Fruit fly (Drosophila melanogaster) whole organism, wandering third instar larva: Measurements from ENCODE around the gene Alp10.

Experiments
- Abd-B ChIP-seq: fragments of >200 bp; optimal IDR thresholded peaks from 2 replicates; lab custom pipeline; 2017; ENCODE audit warnings: missing biosample characterization, missing genetic modification characterization
- CG32264 ChIP-seq: fragments of 200-800 bp; sonication (Bioruptor generic); optimal IDR thresholded peaks from 2 replicates; lab custom pipeline; 2016; ENCODE audit warnings: missing biosample characterization, missing genetic modification characterization
- CG9705 ChIP-seq: fragments of 200-800 bp; sonication (Bioruptor generic); optimal IDR thresholded peaks from 2 replicates; lab custom pipeline; 2018; ENCODE audit warnings: missing biosample characterization, mild to moderate bottlenecking, missing genetic modification characterization
- CrebA ChIP-seq: fragments of 200-800 bp; sonication (Bioruptor generic); optimal IDR thresholded peaks from 2 replicates; lab custom pipeline; 2016; ENCODE audit warnings: missing biosample characterization, mild to moderate bottlenecking, missing genetic modification characterization, borderline replicate concordance
- Dfd ChIP-seq: fragments of >200 bp; optimal IDR thresholded peaks from 2 replicates; lab custom pipeline; 2017; ENCODE audit warnings: missing biosample characterization, missing genetic modification characterization
- Dif ChIP-seq: fragments of 200-275, 200-300 bp; sonication (Bioruptor generic); optimal IDR thresholded peaks from 2 replicates; lab custom pipeline; 2018; ENCODE audit warnings: missing biosample characterization, missing genetic modification characterization; ENCODE audit not compliant: partially characterized antibody
- GATAd ChIP-seq: sonication (Bioruptor generic); optimal IDR thresholded peaks from 2 replicates; lab custom pipeline; 2016; ENCODE audit warnings: missing biosample characterization, missing genetic modification characterization
- HLH106 ChIP-seq: fragments of 200-800 bp; optimal IDR thresholded peaks from 3 replicates; lab custom pipeline; 2019; ENCODE audit warnings: missing biosample characterization, mild to moderate bottlenecking, missing genetic modification characterization, moderate library complexity
- Hnf4 ChIP-seq: fragments of 200-800 bp; sonication (Bioruptor generic); optimal IDR thresholded peaks from 2 replicates; lab custom pipeline; 2016; ENCODE audit warnings: missing biosample characterization, mild to moderate bottlenecking, missing genetic modification characterization
- Hr78 ChIP-seq: fragments of >200 bp; optimal IDR thresholded peaks from 2 replicates; lab custom pipeline; 2017; ENCODE audit warnings: missing biosample characterization, missing genetic modification characterization
- Hr83 ChIP-seq: fragments of 200-300 bp; sonication (Bioruptor generic); optimal IDR thresholded peaks from 2 replicates; lab custom pipeline; 2016; ENCODE audit warnings: missing biosample characterization, mild to moderate bottlenecking, missing genetic modification characterization, moderate library complexity; ENCODE audit not compliant: poor library complexity, severe bottlenecking
- Jra ChIP-seq: sonication (Bioruptor generic); optimal IDR thresholded peaks from 2 replicates; lab custom pipeline; 2016; ENCODE audit warnings: missing biosample characterization, missing genetic modification characterization
- Mio ChIP-seq: sonication (Bioruptor generic); optimal IDR thresholded peaks from 2 replicates; lab custom pipeline; 2016; ENCODE audit warnings: missing biosample characterization, missing genetic modification characterization
- OdsH ChIP-seq: fragments of 200-800 bp; sonication (Bioruptor generic); optimal IDR thresholded peaks from 2 replicates; lab custom pipeline; 2016; ENCODE audit warnings: missing biosample characterization, mild to moderate bottlenecking, missing genetic modification characterization
- Rel ChIP-seq, 2 experiments: fragments of 200-800 bp; sonication (Bioruptor generic) in 1 of 2; optimal IDR thresholded peaks; 2 replicates in 1 of 2; 3 replicates in 1 of 2; lab custom pipeline; 2016 to 2019; ENCODE audit warnings: mild to moderate bottlenecking in 2 of 2, missing biosample characterization in 2 of 2, missing genetic modification characterization in 2 of 2, moderate library complexity in 1 of 2
- Sp1 ChIP-seq: fragments of 200-800 bp; sonication (Bioruptor generic); optimal IDR thresholded peaks from 3 replicates; lab custom pipeline; 2019; ENCODE audit warnings: missing biosample characterization, mild to moderate bottlenecking, missing genetic modification characterization, moderate library complexity
- Vsx2 ChIP-seq: fragments of 200-300, 225-300 bp; sonication (Bioruptor generic); optimal IDR thresholded peaks from 2 replicates; lab custom pipeline; 2018; ENCODE audit warnings: missing biosample characterization, missing genetic modification characterization; ENCODE audit not compliant: partially characterized antibody
- br ChIP-seq: fragments of 200-800 bp; sonication (Bioruptor generic); optimal IDR thresholded peaks from 2 replicates; lab custom pipeline; 2016; ENCODE audit warnings: missing biosample characterization, missing genetic modification characterization
- brk ChIP-seq: fragments of 200-800 bp; sonication (Bioruptor generic); optimal IDR thresholded peaks from 2 replicates; lab custom pipeline; 2016; ENCODE audit warnings: missing biosample characterization, mild to moderate bottlenecking, missing genetic modification characterization
- dl ChIP-seq, 2 experiments: fragments of 175-275, 200-275 bp in 1 of 2; fragments of 200-275 bp in 1 of 2; sonication (Bioruptor generic); optimal IDR thresholded peaks; lab custom pipeline; 2018; ENCODE audit warnings: mild to moderate bottlenecking in 2 of 2, missing biosample characterization in 2 of 2, missing genetic modification characterization in 2 of 2, moderate library complexity in 2 of 2; ENCODE audit not compliant: partially characterized antibody in 2 of 2, insufficient read depth in 1 of 2
- dmrt93B ChIP-seq: fragments of 200-800 bp; sonication (Bioruptor generic); optimal IDR thresholded peaks from 2 replicates; lab custom pipeline; 2018; ENCODE audit warnings: missing biosample characterization, mild to moderate bottlenecking, missing genetic modification characterization
- dsf ChIP-seq: sonication (Bioruptor generic); optimal IDR thresholded peaks from 2 replicates; lab custom pipeline; 2016; ENCODE audit warnings: missing biosample characterization, missing genetic modification characterization, borderline replicate concordance
- ey ChIP-seq: fragments of 200-800 bp; sonication (Bioruptor generic); optimal IDR thresholded peaks from 2 replicates; lab custom pipeline; 2016; ENCODE audit warnings: missing biosample characterization, missing genetic modification characterization
- foxo ChIP-seq, 2 experiments: fragments of 200-800 bp; sonication (Bioruptor generic); optimal IDR thresholded peaks; 2 replicates in 1 of 2; 3 replicates in 1 of 2; lab custom pipeline; 2016 to 2017; ENCODE audit warnings: missing biosample characterization in 2 of 2, missing genetic modification characterization in 2 of 2
- fru ChIP-seq: fragments of 200-800 bp; sonication (Bioruptor generic); optimal IDR thresholded peaks from 3 replicates; lab custom pipeline; 2016; ENCODE audit warnings: missing biosample characterization, mild to moderate bottlenecking, missing genetic modification characterization
- jim ChIP-seq: fragments of 175-275, 200-325 bp; sonication (Bioruptor generic); optimal IDR thresholded peaks from 2 replicates; lab custom pipeline; 2016; ENCODE audit warnings: missing biosample characterization, mild to moderate bottlenecking, missing genetic modification characterization
- lola ChIP-seq: fragments of >200 bp; optimal IDR thresholded peaks from 2 replicates; lab custom pipeline; 2017; ENCODE audit warnings: missing biosample characterization, missing genetic modification characterization
- pan ChIP-seq: fragments of >200 bp; optimal IDR thresholded peaks from 2 replicates; lab custom pipeline; 2017
- psq ChIP-seq: fragments of 200-800 bp; sonication (Bioruptor generic); optimal IDR thresholded peaks from 3 replicates; lab custom pipeline; 2017; ENCODE audit warnings: missing biosample characterization, mild to moderate bottlenecking, missing genetic modification characterization, moderate library complexity
- rgr ChIP-seq: fragments of 200-800 bp; sonication (Bioruptor generic); optimal IDR thresholded peaks from 3 replicates; lab custom pipeline; 2016; ENCODE audit warnings: missing biosample characterization, mild to moderate bottlenecking, missing genetic modification characterization
- sage ChIP-seq: fragments of 200-800 bp; sonication (Bioruptor generic); optimal IDR thresholded peaks from 2 replicates; lab custom pipeline; 2016; ENCODE audit warnings: missing biosample characterization, mild to moderate bottlenecking, missing genetic modification characterization
- sv ChIP-seq: fragments of 200-800 bp; sonication (Bioruptor generic); optimal IDR thresholded peaks from 3 replicates; lab custom pipeline; 2016; ENCODE audit warnings: missing biosample characterization, missing genetic modification characterization
- tai ChIP-seq: sonication (Bioruptor generic); optimal IDR thresholded peaks from 2 replicates; lab custom pipeline; 2016; ENCODE audit warnings: missing biosample characterization, missing genetic modification characterization
- woc ChIP-seq: sonication (Bioruptor generic); optimal IDR thresholded peaks from 2 replicates; lab custom pipeline; 2016; ENCODE audit warnings: missing biosample characterization, mild to moderate bottlenecking, missing genetic modification characterization

Alp10 gene

DNA sequence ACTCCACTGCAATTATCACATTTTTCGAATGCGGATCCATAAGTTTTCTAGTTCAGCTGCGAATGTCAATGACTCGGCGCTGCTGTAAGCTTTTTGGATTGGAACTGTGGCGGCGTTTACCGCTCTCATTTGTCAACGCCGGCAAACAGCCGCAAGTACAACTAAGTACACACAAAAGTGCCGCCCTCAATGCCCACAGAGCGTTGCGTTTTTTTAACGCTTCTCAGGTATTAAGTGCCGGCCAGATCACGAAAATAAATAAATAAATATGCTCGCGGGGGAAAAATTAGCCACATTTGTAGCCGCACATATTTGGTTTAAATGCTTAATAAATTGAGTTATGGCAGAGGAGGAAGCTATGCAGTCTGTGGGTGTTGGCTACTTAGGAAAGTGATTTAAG lies 13.5 kb downstream of the Alp10 start:
- TF ChIP-seq ey (GFP tag; lab: Kevin White, UChicago) (no peak), woc (GFP tag; lab: Kevin White, UChicago) (no peak), GATAd (GFP tag; lab: Kevin White, UChicago) (no peak), rgr (GFP tag; lab: Kevin White, UChicago) (no peak), Vsx2 (no peak)

DNA sequence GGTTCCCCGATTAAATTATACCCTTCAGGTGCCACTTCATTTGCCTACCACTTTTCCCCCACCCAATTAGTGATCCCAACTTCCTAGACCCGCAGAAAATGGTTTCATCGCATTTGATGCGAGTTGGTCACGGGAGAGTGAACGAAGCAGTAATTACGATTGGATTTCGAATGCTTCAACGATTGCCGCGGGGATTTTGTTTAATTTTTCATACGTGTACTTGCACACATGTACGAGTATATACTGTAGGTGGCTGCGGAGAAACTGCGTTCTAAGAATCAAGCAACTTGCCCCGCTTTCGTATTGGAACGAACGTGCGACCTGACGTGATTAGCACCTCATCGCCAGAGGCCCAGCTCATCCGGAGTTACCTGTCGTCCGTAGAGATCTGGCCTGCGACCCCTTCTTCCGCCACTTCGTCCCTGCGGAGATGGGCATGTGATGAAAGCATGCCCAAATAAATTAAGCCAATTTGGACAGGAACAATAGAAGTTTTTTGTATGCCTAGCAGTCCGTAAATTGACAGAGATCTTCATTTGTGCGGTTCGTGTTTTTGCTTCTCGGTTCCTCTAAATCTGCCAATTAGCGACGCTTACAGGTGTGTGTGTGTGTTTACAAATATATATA lies 14.5 kb downstream of the Alp10 start:
- no peak for TF ChIP-seq Abd-B (GFP tag; lab: Kevin White, UChicago)
- TF ChIP-seq Hr83 (GFP tag; lab: Kevin White, UChicago): no peak
- TF ChIP-seq Rel (GFP tag; optimal IDR thresholded peaks at IDR 0.05; lab: Kevin White, UChicago): no peak
- peak; percentile 82 for TF ChIP-seq Rel (tag; optimal IDR thresholded peaks at IDR 0.05; lab: Kevin White, UChicago)
- no peak for TF ChIP-seq Jra

DNA sequence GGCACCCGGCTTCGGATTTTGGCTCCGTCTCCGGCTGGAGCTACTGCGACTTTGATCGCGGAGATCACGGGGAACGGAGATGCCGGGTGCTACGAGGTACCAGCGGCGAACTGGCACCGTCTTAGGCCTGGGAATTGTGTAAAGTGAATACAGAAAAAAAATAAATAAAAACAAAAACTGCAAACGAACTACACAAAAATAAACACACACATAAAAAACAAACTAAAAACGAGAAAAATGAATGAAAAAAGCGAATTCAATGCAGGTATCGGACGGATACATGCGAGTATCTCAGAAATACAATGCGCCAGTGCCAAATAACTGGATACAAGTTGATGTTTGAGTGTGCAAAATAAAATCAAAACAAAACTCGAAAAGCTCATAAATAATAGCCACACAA lies 15.3 kb downstream of the Alp10 start:
- TF ChIP-seq Abd-B (GFP tag; lab: Kevin White, UChicago) (no peak), foxo (GFP tag; optimal IDR thresholded peaks at IDR 0.05; lab: Kevin White, UChicago) (no peak), lola (no peak), CG32264 (GFP tag; lab: Kevin White, UChicago) (no peak), sage (GFP tag; lab: Kevin White, UChicago) (no peak), fru (GFP tag; lab: Kevin White, UChicago) (peak; percentile 5), Sp1 (peak; percentile 20), ey (GFP tag; lab: Kevin White, UChicago) (no peak), Jra (no peak), jim (GFP tag; lab: Kevin White, UChicago) (no peak), Rel (GFP tag; optimal IDR thresholded peaks at IDR 0.05; lab: Kevin White, UChicago) (no peak), Rel (tag; optimal IDR thresholded peaks at IDR 0.05; lab: Kevin White, UChicago) (no peak)

DNA sequence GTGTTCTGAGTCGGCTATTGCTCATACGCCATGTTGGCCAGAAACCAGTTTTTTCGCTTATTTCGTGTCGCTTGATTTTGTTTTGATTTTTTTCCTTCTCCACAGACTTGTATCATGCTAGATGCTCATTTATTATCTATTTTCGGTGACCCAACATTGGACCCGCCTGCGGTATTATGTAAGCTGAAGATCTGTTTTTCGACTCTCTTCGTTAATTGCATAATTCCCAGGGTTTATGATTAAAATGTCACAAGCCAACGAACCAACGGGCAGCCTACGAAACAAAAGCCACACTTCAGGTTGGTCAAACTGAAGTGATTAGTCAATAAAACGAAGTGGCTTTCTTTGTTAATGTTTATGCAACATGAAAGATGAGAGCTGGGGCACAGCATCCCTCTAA lies 16.5 kb downstream of the Alp10 start:
- TF ChIP-seq CG32264 (GFP tag; lab: Kevin White, UChicago) (no peak), OdsH (no peak), Mio (GFP tag; lab: Kevin White, UChicago) (no peak), CrebA (GFP tag; lab: Kevin White, UChicago) (no peak), Hr78 (GFP tag; lab: Kevin White, UChicago) (no peak), sage (GFP tag; lab: Kevin White, UChicago) (no peak), br (no peak), foxo (GFP tag; optimal IDR thresholded peaks at IDR 0.05; lab: Kevin White, UChicago) (no peak)

DNA sequence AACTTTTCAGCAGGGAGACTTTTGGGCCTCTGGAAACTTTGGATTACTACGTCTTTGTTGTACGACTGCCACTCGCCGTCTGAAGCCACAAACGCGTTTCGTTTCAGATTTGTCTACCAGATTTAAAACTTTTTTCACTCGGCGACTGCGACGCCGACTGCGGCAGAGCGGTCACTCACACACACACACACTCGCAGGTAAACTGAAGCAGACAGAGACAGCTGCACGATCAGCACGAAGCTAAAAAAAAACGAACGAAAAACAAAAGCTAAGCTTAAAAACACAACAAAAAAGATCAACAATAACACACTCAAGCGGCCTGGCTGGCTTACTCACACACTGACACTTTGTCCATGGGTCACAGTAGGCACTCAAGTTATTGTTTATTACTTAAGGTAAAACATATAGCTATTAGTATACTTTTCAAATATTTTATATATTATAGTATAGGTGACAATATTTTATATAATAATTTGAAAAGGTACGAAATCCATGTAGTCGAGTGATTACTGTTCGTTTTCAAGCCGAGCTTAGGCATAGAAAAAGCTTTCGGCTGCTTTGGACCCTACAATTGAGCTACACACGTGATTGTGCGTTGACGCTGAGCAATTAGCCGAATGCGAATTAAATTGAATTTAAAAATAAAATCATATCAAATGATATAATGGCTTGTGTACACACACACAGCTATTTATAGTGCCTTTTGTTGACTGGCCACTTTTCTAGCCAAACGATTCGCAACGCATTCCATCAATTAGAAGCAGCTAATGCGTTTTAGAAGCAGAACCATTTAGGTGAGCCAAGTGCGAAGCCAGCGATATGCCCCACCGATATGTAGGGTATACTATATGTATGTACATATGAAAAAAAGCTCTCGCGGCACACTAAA lies 17.6 kb downstream of the Alp10 start, which contains the start of gene Msr-110:
Gene Msr-110, minus strand, starts transcription at position 99 of the 889 bp plus-strand sequence.
- TF ChIP-seq Dif (GFP tag; lab: Kevin White, UChicago): peak; percentile 12
- TF ChIP-seq CrebA (GFP tag; lab: Kevin White, UChicago): peak; percentile 96
- TF ChIP-seq OdsH: peak; percentile 92
- peak in 1 of 2 experiments; percentile 29 for TF ChIP-seq dl (GFP tag; optimal IDR thresholded peaks at IDR 0.05; lab: Kevin White, UChicago; ENCODE audit: insufficient read depth in 1 of 2, partially characterized antibody in 2 of 2)
- no peak for TF ChIP-seq lola
- peak; percentile 85 for TF ChIP-seq CG9705
- peak; percentile 93 for TF ChIP-seq Hr83 (GFP tag; lab: Kevin White, UChicago)
- peak; percentile 80 for TF ChIP-seq woc (GFP tag; lab: Kevin White, UChicago)
- peak; percentile 89 to 94 for TF ChIP-seq foxo (GFP tag; optimal IDR thresholded peaks at IDR 0.05; lab: Kevin White, UChicago)
- no peak for TF ChIP-seq tai (GFP tag; lab: Kevin White, UChicago)
- TF ChIP-seq ey (GFP tag; lab: Kevin White, UChicago): peak; percentile 83
- TF ChIP-seq HLH106 (tag; lab: Kevin White, UChicago): peak; percentile 95
- peak; percentile 70 for TF ChIP-seq sage (GFP tag; lab: Kevin White, UChicago)
- TF ChIP-seq dsf (GFP tag; lab: Kevin White, UChicago): peak; percentile 3
- peak; percentile 68 for TF ChIP-seq CG32264 (GFP tag; lab: Kevin White, UChicago)
- TF ChIP-seq GATAd (GFP tag; lab: Kevin White, UChicago): no peak
- TF ChIP-seq dmrt93B (GFP tag; lab: Kevin White, UChicago): peak; percentile 80
- peak; percentile 97 for TF ChIP-seq jim (GFP tag; lab: Kevin White, UChicago)
- peak; percentile 92 for TF ChIP-seq psq
- TF ChIP-seq Rel (GFP tag; optimal IDR thresholded peaks at IDR 0.05; lab: Kevin White, UChicago): peak; percentile 96
- peak; percentile 79 for TF ChIP-seq Rel (tag; optimal IDR thresholded peaks at IDR 0.05; lab: Kevin White, UChicago)
- TF ChIP-seq Dfd (GFP tag; lab: Kevin White, UChicago): no peak
- peak; percentile 70 for TF ChIP-seq sv (GFP tag; lab: Kevin White, UChicago)
- TF ChIP-seq Jra: peak; percentile 24
- TF ChIP-seq brk: peak; percentile 92
- TF ChIP-seq br: peak; percentile 82
- no peak for TF ChIP-seq pan (lab: Kevin White, UChicago)
- TF ChIP-seq Sp1: peak; percentile 98
- peak; percentile 89 for TF ChIP-seq fru (GFP tag; lab: Kevin White, UChicago)
- no peak for TF ChIP-seq Mio (GFP tag; lab: Kevin White, UChicago)
- TF ChIP-seq Vsx2: peak; percentile 68
- TF ChIP-seq Hnf4 (GFP tag; lab: Kevin White, UChicago): peak; percentile 80
